Fruit fly (Drosophila melanogaster): Measurements from ENCODE around the gene inaF-D.
"Not testable (repeated sequence)": the region's sequence is repeated elsewhere in the genome, so short reads cannot be mapped to it uniquely, and the experiment has no call there.

inaF-D gene

dm6 chrX:11728999-11729398 is at the start of gene inaF-D:
Gene inaF-D (minus strand): TSS chrX:11729099.
- TF ChIP-seq CG8478 (optimal IDR thresholded peaks at IDR 0.05) (no peak), CTCF (optimal IDR thresholded peaks at IDR 0.05) (no peak)

dm6 chrX:11775987-11776587 is 47.2 kb upstream of the inaF-D start:
- TF ChIP-seq CG8478 (optimal IDR thresholded peaks at IDR 0.05), result no peak
- no peak for TF ChIP-seq CTCF (optimal IDR thresholded peaks at IDR 0.05)

DNA sequence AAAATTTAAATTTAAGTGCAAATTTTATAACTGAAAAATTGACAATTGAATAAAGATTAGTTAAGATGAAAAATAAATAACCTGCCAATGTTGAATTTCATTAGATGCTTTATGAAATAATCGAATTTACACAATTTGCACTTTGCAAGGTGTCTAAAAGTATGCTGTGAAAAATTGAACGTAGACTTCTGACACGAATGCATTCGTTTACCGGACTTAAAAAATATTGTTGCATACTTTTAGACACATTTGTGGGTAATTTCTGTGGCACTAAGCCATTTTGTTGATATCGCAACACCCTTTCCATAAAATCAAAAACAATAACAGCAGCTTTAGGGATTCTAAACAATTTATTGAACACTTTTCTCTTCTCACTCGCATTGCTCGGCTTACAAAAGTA is 40.5 kb upstream of the inaF-D start:
- no peak for TF ChIP-seq CTCF (optimal IDR thresholded peaks at IDR 0.05)
- no peak for TF ChIP-seq CG8478 (optimal IDR thresholded peaks at IDR 0.05)

dm6 chrX:11764540-11765136 is 35.7 kb upstream of the inaF-D start, which contains the start of gene CG9360:
Gene CG9360 (minus strand): TSS chrX:11764590.
- TF ChIP-seq CG8478 (optimal IDR thresholded peaks at IDR 0.05) (no peak), CTCF (optimal IDR thresholded peaks at IDR 0.05) (no peak)

DNA sequence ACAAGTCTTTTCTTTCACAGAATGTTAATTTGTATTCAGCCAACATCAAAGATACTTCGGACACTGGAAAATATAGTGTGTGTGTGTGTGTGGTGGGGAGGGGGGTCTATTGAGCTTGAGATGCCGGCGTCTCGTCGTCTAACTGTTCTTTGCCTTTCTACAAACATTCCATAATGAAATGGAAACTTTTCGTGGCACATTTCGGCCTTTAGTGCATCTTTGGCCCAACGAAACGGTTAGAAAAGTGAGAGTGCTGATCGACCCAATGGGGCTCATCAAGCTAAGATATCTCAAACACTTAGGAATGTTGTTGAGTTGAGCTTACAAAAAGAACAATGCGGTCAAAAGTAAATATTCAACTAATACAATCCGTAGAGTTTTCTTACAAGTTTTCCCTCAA is 28.0 kb upstream of the inaF-D start:
- no peak for TF ChIP-seq CG8478 (optimal IDR thresholded peaks at IDR 0.05)

DNA sequence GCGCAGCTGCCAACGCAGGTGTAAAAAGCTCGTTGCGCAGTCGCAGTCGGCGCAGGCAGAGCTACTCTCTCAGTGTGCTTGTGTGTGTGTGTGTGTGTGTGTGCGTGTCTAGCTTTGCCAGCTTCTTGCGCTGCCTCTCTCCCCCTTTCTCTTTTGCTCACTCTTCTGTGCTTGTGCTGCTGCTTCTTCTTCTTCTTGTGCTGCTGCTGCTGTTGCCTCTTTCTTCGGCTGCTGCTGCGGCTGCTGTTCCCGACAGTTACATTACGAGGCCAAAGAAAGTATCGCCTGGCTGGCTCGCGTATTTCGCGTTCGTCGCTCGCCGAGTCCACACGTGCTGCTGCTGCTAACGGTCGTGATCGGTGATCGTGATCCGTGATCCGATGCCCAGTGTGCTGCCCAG is 25.1 kb upstream of the inaF-D start, which contains the start of gene m:
m (plus strand) TSS at position 301 of the 400 bp plus-strand sequence.
- not testable (repeated sequence) for TF ChIP-seq CTCF, CG8478 (optimal IDR thresholded peaks at IDR 0.05)

DNA sequence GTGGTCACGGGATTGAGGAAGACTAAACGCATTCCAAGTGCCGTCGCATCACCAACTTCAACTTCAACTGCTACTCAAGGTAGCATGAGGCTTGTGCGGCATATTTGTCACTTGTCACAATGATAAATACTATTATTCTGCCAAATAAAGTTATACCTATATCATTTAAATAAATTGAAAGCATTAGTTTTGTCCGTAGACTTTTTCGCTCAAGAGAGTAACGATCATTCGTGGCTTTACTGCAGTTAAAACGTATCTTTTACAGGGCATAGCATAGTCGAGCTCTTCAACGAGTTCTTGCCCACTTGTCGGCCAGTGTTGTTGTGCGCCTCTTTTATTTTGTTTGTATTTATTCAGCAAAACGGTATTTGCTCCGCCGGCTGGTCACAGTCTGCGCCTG is 7.5 kb upstream of the inaF-D start:
- TF ChIP-seq CTCF (optimal IDR thresholded peaks at IDR 0.05) (no peak), CG8478 (optimal IDR thresholded peaks at IDR 0.05) (no peak)

dm6 chrX:11733795-11734194 is 4.9 kb upstream of the inaF-D start, which contains the start of gene inaF-A:
Gene inaF-A (minus strand): TSS chrX:11733895.
- TF ChIP-seq CTCF (optimal IDR thresholded peaks at IDR 0.05) (no peak), CG8478 (optimal IDR thresholded peaks at IDR 0.05) (no peak)

dm6 chrX:11732670-11733069 is 3.8 kb upstream of the inaF-D start, which contains the start of gene inaF-B:
Gene inaF-B (minus strand): TSS chrX:11732770.
- TF ChIP-seq CG8478 (optimal IDR thresholded peaks at IDR 0.05) (no peak), CTCF (optimal IDR thresholded peaks at IDR 0.05) (no peak)

dm6 chrX:11731665-11732064 is 2.8 kb upstream of the inaF-D start, which contains the start of gene inaF-C:
Gene inaF-C (minus strand): TSS chrX:11731765.
- TF ChIP-seq CG8478 (optimal IDR thresholded peaks at IDR 0.05), result no peak
- TF ChIP-seq CTCF (optimal IDR thresholded peaks at IDR 0.05), result no peak

DNA sequence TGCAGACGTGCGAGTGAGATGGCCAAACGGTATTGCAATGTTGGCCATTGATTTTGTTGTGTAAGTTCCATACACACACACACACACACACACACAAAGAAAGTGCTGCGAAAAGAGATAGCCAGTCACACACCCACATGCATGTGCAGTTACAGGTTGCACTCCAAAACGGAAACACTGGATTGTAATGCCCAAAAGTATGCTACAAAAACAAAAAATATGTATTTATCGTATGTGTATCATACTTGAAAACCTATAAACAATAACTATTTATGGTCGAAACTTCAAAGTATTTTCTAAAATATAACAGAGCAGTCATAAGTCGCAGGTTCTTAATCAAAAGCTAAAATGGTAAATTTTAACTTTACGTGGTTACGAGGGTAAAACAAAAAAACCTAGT is 1.1 kb upstream of the inaF-D start:
- TF ChIP-seq CTCF (optimal IDR thresholded peaks at IDR 0.05), result no peak
- no peak for TF ChIP-seq CG8478 (optimal IDR thresholded peaks at IDR 0.05)

DNA sequence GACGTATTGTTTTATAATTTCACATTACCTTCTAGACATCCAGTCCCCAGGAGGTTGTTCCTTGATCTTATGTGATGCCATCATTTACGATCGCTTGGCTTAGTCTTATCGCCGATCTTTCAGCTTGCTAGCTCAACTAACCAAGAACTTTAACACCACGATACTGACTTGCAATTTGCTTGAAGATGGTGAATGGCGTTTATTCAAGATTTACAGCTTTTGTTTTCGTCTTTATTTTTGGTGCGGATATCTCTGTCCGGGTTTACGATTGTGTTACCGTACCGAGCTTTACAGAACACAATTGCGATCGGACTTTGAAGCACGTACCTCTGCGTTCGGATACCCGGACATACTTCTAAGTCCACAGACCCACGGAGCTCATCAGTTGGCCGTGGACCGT is 5.0 kb downstream of the inaF-D start, which contains the start of gene CG15221:
CG15221 (plus strand) TSS at position 301 of the 400 bp plus-strand sequence.
- TF ChIP-seq CG8478 (optimal IDR thresholded peaks at IDR 0.05) (no peak), CTCF (optimal IDR thresholded peaks at IDR 0.05) (no peak)

DNA sequence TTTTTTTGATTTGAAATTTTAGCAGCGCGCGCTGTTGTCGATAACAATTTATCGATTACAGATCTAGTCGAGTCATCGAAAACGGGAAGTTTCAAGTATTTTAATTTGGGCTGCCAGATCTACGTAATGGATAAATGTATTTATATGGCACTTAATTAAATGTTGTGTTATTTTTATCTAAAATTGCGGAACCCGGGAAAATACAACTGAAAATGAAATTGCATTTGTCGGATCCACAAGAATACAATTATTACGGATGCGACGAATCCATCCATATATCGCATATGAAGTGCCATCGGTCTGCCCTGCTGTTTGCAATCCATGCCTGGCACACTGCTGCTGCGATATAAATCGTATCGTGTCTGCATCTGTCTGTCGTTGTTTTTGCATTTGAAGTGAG is 8.8 kb downstream of the inaF-D start, which contains the start of gene Tango10:
Tango10 (plus strand) TSS at position 108 of the 400 bp plus-strand sequence.
- TF ChIP-seq CG8478 (optimal IDR thresholded peaks at IDR 0.05) (no peak), CTCF (optimal IDR thresholded peaks at IDR 0.05) (no peak)

DNA sequence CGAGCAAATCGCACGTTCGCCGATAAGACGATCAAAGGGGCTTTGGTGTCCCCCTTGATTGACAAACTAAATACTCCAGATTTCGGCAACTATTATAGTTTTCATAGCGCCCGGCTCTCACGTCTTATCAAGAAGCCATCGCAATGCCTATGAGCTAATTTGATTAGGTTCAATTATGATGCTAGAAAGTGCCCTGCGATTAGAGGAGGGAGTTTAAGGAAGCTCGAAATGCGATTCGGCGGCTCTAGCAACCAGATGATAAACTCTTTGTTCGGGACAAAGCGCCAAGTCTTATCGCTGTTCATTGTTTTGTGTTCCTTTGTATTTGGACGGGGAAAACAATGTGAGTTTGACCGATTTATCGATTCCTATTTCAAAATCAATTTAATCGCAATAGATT is 11.0 kb downstream of the inaF-D start:
- no peak for TF ChIP-seq CG8478 (optimal IDR thresholded peaks at IDR 0.05)

DNA sequence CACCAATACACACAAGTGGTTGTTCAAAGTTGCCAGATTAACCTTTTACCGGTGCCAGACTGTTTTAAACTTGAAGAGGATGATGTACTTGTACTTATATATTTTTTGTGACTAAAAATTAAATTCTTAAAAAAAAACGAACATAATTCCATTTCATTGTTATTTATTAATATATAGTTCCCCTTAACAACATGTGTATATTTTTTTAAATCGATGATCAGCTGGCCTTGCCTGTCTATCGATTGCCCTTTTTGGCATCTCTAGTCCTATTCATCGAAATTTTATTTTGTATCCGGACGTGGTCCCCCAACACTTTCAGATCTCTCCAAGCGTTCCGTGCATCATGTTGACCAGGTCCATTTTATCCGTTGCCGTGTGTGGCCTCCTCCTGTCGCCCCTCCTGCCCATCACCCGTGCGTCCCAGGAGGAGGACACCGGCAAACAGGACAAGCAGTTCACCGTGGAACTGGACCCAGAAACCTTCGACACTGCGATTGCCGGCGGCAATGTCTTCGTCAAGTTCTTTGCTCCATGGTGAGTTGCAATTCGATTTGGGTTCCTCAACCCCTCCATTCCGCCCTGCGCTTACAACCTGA is 12.1 kb downstream of the inaF-D start, which contains the start of gene prtp:
prtp (plus strand) TSS at position 26 of the 596 bp plus-strand sequence.
- TF ChIP-seq CTCF (optimal IDR thresholded peaks at IDR 0.05) (no peak), CG8478 (optimal IDR thresholded peaks at IDR 0.05) (no peak)
